Fruit fly (Drosophila melanogaster) whole organism, prepupa: ENCODE data around the gene naz.
A peak's percentile ranks its signal among the peaks of the same experiment; 100 is the strongest.

Experiments used
- Blimp-1 ChIP-seq: fragments of 200-800 bp; sonication (Bioruptor generic); optimal IDR thresholded peaks from 3 replicates; lab custom pipeline; 2017; ENCODE audit warnings: missing biosample characterization, missing genetic modification characterization, mild to moderate bottlenecking, moderate library complexity, missing genetic modification reagents
- CG10631 ChIP-seq: fragments of 200-800 bp; sonication (Bioruptor generic); optimal IDR thresholded peaks from 2 replicates; lab custom pipeline; 2016; ENCODE audit warnings: missing biosample characterization, missing genetic modification characterization
- CG10669 ChIP-seq: fragments of 200-800 bp; sonication (Bioruptor generic); optimal IDR thresholded peaks from 3 replicates; lab custom pipeline; 2018; ENCODE audit warnings: missing biosample characterization, mild to moderate bottlenecking, missing genetic modification characterization, moderate library complexity
- CG11294 ChIP-seq: fragments of 200-800 bp; sonication (Bioruptor generic); IDR thresholded peaks from 2 replicates; pipeline ENCODE4 v1.3.6; 2022; ENCODE audit warnings: missing biosample characterization, missing genetic modification characterization
- CG11762 ChIP-seq: fragments of 200-800 bp; sonication (Bioruptor generic); optimal IDR thresholded peaks from 3 replicates; lab custom pipeline; 2016; ENCODE audit warnings: missing biosample characterization, missing genetic modification characterization; ENCODE audit not compliant: insufficient read depth
- CG1621 ChIP-seq: fragments of 200-800 bp; sonication (Bioruptor generic); optimal IDR thresholded peaks from 3 replicates; lab custom pipeline; 2018; ENCODE audit warnings: missing biosample characterization, mild to moderate bottlenecking, missing genetic modification characterization
- CG16779 ChIP-seq: fragments of 200-800 bp; sonication (Bioruptor generic); optimal IDR thresholded peaks from 3 replicates; lab custom pipeline; 2017; ENCODE audit warnings: missing biosample characterization, mild to moderate bottlenecking, missing genetic modification characterization
- CG31627 ChIP-seq: fragments of 200-800 bp; sonication (Bioruptor generic); optimal IDR thresholded peaks from 3 replicates; lab custom pipeline; 2016; ENCODE audit warnings: missing biosample characterization, missing genetic modification characterization
- CG32006 ChIP-seq: fragments of 200-800 bp; sonication (Bioruptor generic); optimal IDR thresholded peaks from 3 replicates; lab custom pipeline; 2017; ENCODE audit warnings: missing biosample characterization, mild to moderate bottlenecking, missing genetic modification characterization
- CG34406 ChIP-seq: fragments of 200-800 bp; sonication (Bioruptor generic); optimal IDR thresholded peaks from 3 replicates; lab custom pipeline; 2016; ENCODE audit warnings: missing biosample characterization, missing genetic modification characterization
- CG3919 ChIP-seq: fragments of 200-800 bp; sonication (Bioruptor generic); optimal IDR thresholded peaks from 3 replicates; lab custom pipeline; 2016; ENCODE audit warnings: missing biosample characterization, missing genetic modification characterization
- CG6276 ChIP-seq: fragments of 200-800 bp; sonication (Bioruptor generic); optimal IDR thresholded peaks from 2 replicates; lab custom pipeline; 2017; ENCODE audit warnings: missing biosample characterization, mild to moderate bottlenecking, missing genetic modification characterization
- CG6792 ChIP-seq: fragments of 200-800 bp; sonication (Bioruptor generic); optimal IDR thresholded peaks from 3 replicates; lab custom pipeline; 2016; ENCODE audit warnings: missing biosample characterization, missing genetic modification characterization
- CG6808 ChIP-seq: fragments of 200-800 bp; sonication (Bioruptor generic); optimal IDR thresholded peaks from 3 replicates; lab custom pipeline; 2017; ENCODE audit warnings: missing biosample characterization, missing genetic modification characterization, mild to moderate bottlenecking, moderate library complexity, missing genetic modification reagents
- CG6854 ChIP-seq: fragments of 200-800 bp; sonication (Bioruptor generic); optimal IDR thresholded peaks from 2 replicates; lab custom pipeline; 2017; ENCODE audit warnings: missing biosample characterization, mild to moderate bottlenecking, missing genetic modification characterization
- CG7368 ChIP-seq: fragments of 200-800 bp; sonication (Bioruptor generic); optimal IDR thresholded peaks from 3 replicates; lab custom pipeline; 2016; ENCODE audit warnings: missing biosample characterization, missing genetic modification characterization
- CG8119 ChIP-seq: fragments of 200-800 bp; sonication (Bioruptor generic); IDR thresholded peaks from 3 replicates; pipeline ENCODE4 v1.3.6; 2022; ENCODE audit warnings: missing biosample characterization, missing genetic modification characterization
- CG8319 ChIP-seq: fragments of 200-800 bp; sonication (Bioruptor generic); optimal IDR thresholded peaks from 3 replicates; lab custom pipeline; 2016; ENCODE audit warnings: missing biosample characterization, missing genetic modification characterization
- CG8632 ChIP-seq: fragments of 200-800 bp; sonication (Bioruptor generic); optimal IDR thresholded peaks from 3 replicates; lab custom pipeline; 2016; ENCODE audit warnings: missing biosample characterization, missing genetic modification characterization
- CG9139 ChIP-seq: fragments of 200-800 bp; sonication (Bioruptor generic); optimal IDR thresholded peaks from 3 replicates; lab custom pipeline; 2017; ENCODE audit warnings: missing biosample characterization, mild to moderate bottlenecking, missing genetic modification characterization
- Eip75B ChIP-seq: fragments of 200-800 bp; sonication (Bioruptor generic); optimal IDR thresholded peaks from 3 replicates; lab custom pipeline; 2016; ENCODE audit warnings: missing biosample characterization, missing genetic modification characterization
- Eip78C ChIP-seq: fragments of 200-800 bp; sonication (Bioruptor generic); peaks from one replicate; lab custom pipeline; 2016; ENCODE audit warnings: missing biosample characterization, missing genetic modification characterization
- Eip93F ChIP-seq: fragments of 200-800 bp; sonication (Bioruptor generic); optimal IDR thresholded peaks from 2 replicates; lab custom pipeline; 2016; ENCODE audit warnings: missing biosample characterization, mild to moderate bottlenecking, missing genetic modification characterization
- Gug ChIP-seq: fragments of 200-800 bp; sonication (Bioruptor generic); IDR thresholded peaks from 2 replicates; pipeline ENCODE4 v1.3.6; 2022; ENCODE audit warnings: missing biosample characterization, missing genetic modification characterization
- Hr38 ChIP-seq: sonication (Bioruptor generic); optimal IDR thresholded peaks from 2 replicates; lab custom pipeline; 2016; ENCODE audit warnings: missing biosample characterization, missing genetic modification characterization
- Hr39 ChIP-seq: fragments of 200-800 bp; sonication (Bioruptor generic); optimal IDR thresholded peaks from 2 replicates; lab custom pipeline; 2016; ENCODE audit warnings: missing biosample characterization, missing genetic modification characterization
- Hr4 ChIP-seq: fragments of 200-800 bp; sonication (Bioruptor generic); optimal IDR thresholded peaks from 3 replicates; lab custom pipeline; 2016; ENCODE audit warnings: missing biosample characterization, missing genetic modification characterization
- Lpt ChIP-seq: fragments of 200-800 bp; sonication (Bioruptor generic); optimal IDR thresholded peaks from 3 replicates; lab custom pipeline; 2016; ENCODE audit warnings: missing biosample characterization, missing genetic modification characterization
- Met ChIP-seq: fragments of 200-800 bp; sonication (Bioruptor generic); optimal IDR thresholded peaks from 3 replicates; lab custom pipeline; 2016; ENCODE audit warnings: missing biosample characterization, missing genetic modification characterization
- OdsH ChIP-seq: fragments of 200-800 bp; sonication (Bioruptor generic); optimal IDR thresholded peaks from 3 replicates; lab custom pipeline; 2016; ENCODE audit warnings: missing biosample characterization, missing genetic modification characterization
- Smox ChIP-seq: fragments of 200-800 bp; sonication (Bioruptor generic); optimal IDR thresholded peaks from 3 replicates; lab custom pipeline; 2016; ENCODE audit warnings: missing biosample characterization, missing genetic modification characterization
- Sox102F ChIP-seq: fragments of 200-800 bp; sonication (Bioruptor generic); optimal IDR thresholded peaks from 2 replicates; lab custom pipeline; 2016; ENCODE audit warnings: missing biosample characterization, mild to moderate bottlenecking, missing genetic modification characterization
- Sox15 ChIP-seq: fragments of 200-800 bp; sonication (Bioruptor generic); optimal IDR thresholded peaks from 3 replicates; lab custom pipeline; 2016; ENCODE audit warnings: missing biosample characterization, missing genetic modification characterization
- achi ChIP-seq: fragments of 200-800 bp; sonication (Bioruptor generic); optimal IDR thresholded peaks from 3 replicates; lab custom pipeline; 2016; ENCODE audit warnings: missing biosample characterization, missing genetic modification characterization
- acj6 ChIP-seq: fragments of 200-800 bp; sonication (Bioruptor generic); optimal IDR thresholded peaks from 3 replicates; lab custom pipeline; 2016; ENCODE audit warnings: missing biosample characterization, missing genetic modification characterization
- dsx ChIP-seq: fragments of 200-800 bp; optimal IDR thresholded peaks from 3 replicates; lab custom pipeline; 2019; ENCODE audit warnings: missing biosample characterization, mild to moderate bottlenecking, missing genetic modification characterization, moderate library complexity; ENCODE audit not compliant: poor library complexity, severe bottlenecking
- esn ChIP-seq: fragments of 200-800 bp; sonication (Bioruptor generic); optimal IDR thresholded peaks from 2 replicates; lab custom pipeline; 2016; ENCODE audit warnings: missing biosample characterization, mild to moderate bottlenecking, missing genetic modification characterization, moderate library complexity
- fd85E ChIP-seq: fragments of 200-800 bp; sonication (Bioruptor generic); optimal IDR thresholded peaks from 3 replicates; lab custom pipeline; 2016; ENCODE audit warnings: missing biosample characterization, missing genetic modification characterization
- fkh ChIP-seq: fragments of 200-800 bp; sonication (Bioruptor generic); optimal IDR thresholded peaks from 3 replicates; lab custom pipeline; 2017; ENCODE audit warnings: missing biosample characterization, mild to moderate bottlenecking, missing genetic modification characterization, moderate library complexity
- lz ChIP-seq: fragments of 200-800 bp; sonication (Bioruptor generic); optimal IDR thresholded peaks from 3 replicates; lab custom pipeline; 2016; ENCODE audit warnings: missing biosample characterization, missing genetic modification characterization
- net ChIP-seq: fragments of 200-800 bp; sonication (Bioruptor generic); optimal IDR thresholded peaks from 3 replicates; lab custom pipeline; 2016; ENCODE audit warnings: missing biosample characterization, missing genetic modification characterization
- pdm3 ChIP-seq: fragments of 200-800 bp; sonication (Bioruptor generic); optimal IDR thresholded peaks from 3 replicates; lab custom pipeline; 2016; ENCODE audit warnings: missing biosample characterization, missing genetic modification characterization
- salr ChIP-seq, 2 experiments: fragments of 200-800 bp; sonication (Bioruptor generic); optimal IDR thresholded peaks; 3 replicates each; lab custom pipeline; 2016 to 2018; ENCODE audit warnings: missing biosample characterization in 2 of 2, missing genetic modification characterization in 2 of 2, mild to moderate bottlenecking in 1 of 2
- spab ChIP-seq: fragments of 200-800 bp; sonication (Bioruptor generic); optimal IDR thresholded peaks from 2 replicates; lab custom pipeline; 2017; ENCODE audit warnings: missing biosample characterization, mild to moderate bottlenecking, missing genetic modification characterization, missing genetic modification reagents
- ss ChIP-seq, 2 experiments: fragments of 200-800 bp; sonication (Bioruptor generic); optimal IDR thresholded peaks; 2 replicates in 1 of 2; 3 replicates in 1 of 2; lab custom pipeline; 2017 to 2018; ENCODE audit warnings: mild to moderate bottlenecking in 2 of 2, missing biosample characterization in 2 of 2, missing genetic modification characterization in 2 of 2, moderate library complexity in 1 of 2
- svp ChIP-seq: fragments of 200-800 bp; sonication (Bioruptor generic); peaks from one replicate; lab custom pipeline; 2016; ENCODE audit warnings: missing biosample characterization, missing genetic modification characterization
- topi ChIP-seq: fragments of 200-800 bp; sonication (Bioruptor generic); optimal IDR thresholded peaks from 3 replicates; lab custom pipeline; 2016; ENCODE audit warnings: missing biosample characterization, missing genetic modification characterization
- vri ChIP-seq: fragments of 200-800 bp; sonication (Bioruptor generic); optimal IDR thresholded peaks from 3 replicates; lab custom pipeline; 2016; ENCODE audit warnings: missing biosample characterization, mild to moderate bottlenecking, missing genetic modification characterization

The naz gene

DNA sequence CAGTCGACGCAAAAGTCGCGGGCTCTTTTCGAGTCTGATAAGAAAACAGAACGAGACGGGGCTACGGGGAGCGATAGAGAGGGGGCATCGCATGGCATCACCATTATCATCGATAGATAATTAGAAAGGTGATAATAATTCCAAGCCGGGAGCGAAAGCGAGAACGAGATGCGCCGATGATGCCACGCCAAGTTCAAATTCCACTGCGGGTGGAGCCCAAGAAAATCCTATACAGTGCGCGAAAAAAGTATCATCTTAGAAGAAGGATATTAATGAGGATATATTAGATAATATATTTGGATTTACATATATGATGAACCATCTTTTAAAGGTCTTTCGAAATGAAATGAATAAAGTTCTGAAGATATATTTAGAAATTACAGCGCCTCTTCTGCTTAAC lies 16.0 kb downstream of the naz start:
- TF ChIP-seq CG32006 (GFP tag; lab: Kevin White, UChicago) (peak; percentile 38), svp (GFP tag; lab: Kevin White, UChicago) (peak; percentile 54), ss (GFP tag; optimal IDR thresholded peaks at IDR 0.05; lab: Kevin White, UChicago) (peak in 1 of 2 experiments; percentile 44), vri (GFP tag; lab: Kevin White, UChicago) (no peak), Hr38 (GFP tag; lab: Kevin White, UChicago) (no peak), Gug (GFP tag; lab: Robert Waterston, UW) (no peak), CG6808 (GFP tag; lab: Kevin White, UChicago) (peak; percentile 44), Eip78C (GFP tag; lab: Kevin White, UChicago) (peak; percentile 64), CG10669 (GFP tag; lab: Kevin White, UChicago) (peak; percentile 33), CG3919 (GFP tag; lab: Kevin White, UChicago) (no peak), CG6276 (GFP tag; lab: Kevin White, UChicago) (peak; percentile 28)
- TF ChIP-seq, all 60 proteins: peak for 7

- TF ChIP-seq achi (GFP tag; lab: Kevin White, UChicago) (no peak), Lpt (peak; percentile 55), fkh (GFP tag; lab: Kevin White, UChicago) (peak; percentile 99), CG10669 (GFP tag; lab: Kevin White, UChicago) (peak; percentile 45), spab (peak; percentile 6), pdm3 (no peak), CG8319 (no peak), CG31627 (GFP tag; lab: Kevin White, UChicago) (no peak), Sox102F (GFP tag; lab: Kevin White, UChicago) (peak; percentile 40), CG1621 (tag; lab: Kevin White, UChicago) (peak; percentile 65), fd85E (GFP tag; lab: Kevin White, UChicago) (no peak), CG10631 (GFP tag; lab: Kevin White, UChicago) (peak; percentile 59), esn (GFP tag; lab: Kevin White, UChicago) (peak; percentile 61), CG16779 (tag; lab: Kevin White, UChicago) (peak; percentile 6), Hr39 (peak; percentile 27), Eip75B (peak; percentile 46), OdsH (GFP tag; lab: Kevin White, UChicago) (peak; percentile 15), CG11762 (peak; percentile 15), CG11294 (GFP tag; lab: Robert Waterston, UW) (no peak), net (GFP tag; lab: Kevin White, UChicago) (peak; percentile 7), CG7368 (peak; percentile 0), Eip78C (GFP tag; lab: Kevin White, UChicago) (peak; percentile 75), acj6 (GFP tag; lab: Kevin White, UChicago) (no peak), dsx (peak; percentile 32), Blimp-1 (GFP tag; lab: Kevin White, UChicago) (peak; percentile 33), Sox15 (GFP tag; lab: Kevin White, UChicago) (no peak), vri (GFP tag; lab: Kevin White, UChicago) (no peak), CG8119 (GFP tag; lab: Robert Waterston, UW) (peak; percentile 31; the same call in 1 of the 3 replicates), CG8632 (peak; percentile 63), lz (GFP tag; lab: Kevin White, UChicago) (no peak), Smox (GFP tag; lab: Kevin White, UChicago) (no peak), salr (GFP tag; optimal IDR thresholded peaks at IDR 0.05; lab: Kevin White, UChicago) (peak; percentile 58 to 82), svp (GFP tag; lab: Kevin White, UChicago) (peak; percentile 37), ss (GFP tag; optimal IDR thresholded peaks at IDR 0.05; lab: Kevin White, UChicago) (peak; percentile 36 to 46), Gug (GFP tag; lab: Robert Waterston, UW) (no peak), CG6276 (GFP tag; lab: Kevin White, UChicago) (peak; percentile 22), Eip93F (no peak), Met (GFP tag; lab: Kevin White, UChicago) (no peak), CG9139 (peak; percentile 66), CG34406 (peak; percentile 45), topi (no peak), Hr38 (GFP tag; lab: Kevin White, UChicago) (no peak), Hr4 (GFP tag; lab: Kevin White, UChicago) (peak; percentile 0), CG6854 (GFP tag; lab: Kevin White, UChicago) (peak; percentile 70), CG6792 (GFP tag; lab: Kevin White, UChicago) (peak; percentile 39)
Measured at dm6 chr3R:18311368-18311919, 17.3 kb downstream of the naz start.
